Fruit fly (Drosophila melanogaster): Measurements from ENCODE around the gene meng.

Gene meng

dm6 chr2L:6716921-6717320, 25.4 kb upstream of the meng start:
- peak; percentile 31; the same call in 1 of the 3 replicates for TF ChIP-seq ci (GFP tag; IDR thresholded peaks at IDR 0.05)
- TF ChIP-seq CG6791 (GFP tag; IDR thresholded peaks at IDR 0.05; ENCODE audit: partially characterized antibody): 0 out of 3 replicates have a peak, but pooled peaks have one; percentile 16
- 0 out of 3 replicates have a peak, but pooled peaks have one; percentile 22 for TF ChIP-seq mld (GFP tag; IDR thresholded peaks at IDR 0.05; ENCODE audit: partially characterized antibody)
- no peak for TF ChIP-seq crol (GFP tag; IDR thresholded peaks at IDR 0.05)
- peak; percentile 24 for TF ChIP-seq ftz-f1 (GFP tag; optimal IDR thresholded peaks at IDR 0.05)
- peak; percentile 64; the same call in 1 of the 2 replicates for TF ChIP-seq CG17612 (GFP tag; IDR thresholded peaks at IDR 0.05)
- no peak for TF ChIP-seq CG11695 (GFP tag; IDR thresholded peaks at IDR 0.05)
- TF ChIP-seq CTCF (GFP tag; optimal IDR thresholded peaks at IDR 0.05): peak; percentile 6
- peak; percentile 29 for TF ChIP-seq CG17802 (tag; optimal IDR thresholded peaks at IDR 0.05)
- no peak for TF ChIP-seq CG6854 (GFP tag; optimal IDR thresholded peaks at IDR 0.05)
- TF ChIP-seq Xbp1 (GFP tag; optimal IDR thresholded peaks at IDR 0.05): no peak

dm6 chr2L:6717460-6717859, 24.8 kb upstream of the meng start, which contains the start of gene Aatf:
Aatf (plus strand) TSS chr2L:6717625.
- TF ChIP-seq hbn (GFP tag; IDR thresholded peaks at IDR 0.05; ENCODE audit: partially characterized antibody) (peak; percentile 85), sens (GFP tag) (peak; percentile 77), Dll (GFP tag; IDR thresholded peaks at IDR 0.05; ENCODE audit: partially characterized antibody) (peak; percentile 89), MESR4 (GFP tag; optimal IDR thresholded peaks at IDR 0.05) (peak; percentile 92), CG17186 (GFP tag; optimal IDR thresholded peaks at IDR 0.05) (peak; percentile 72), CG10267 (tag; optimal IDR thresholded peaks at IDR 0.05) (peak; percentile 50), CG2120 (GFP tag; optimal IDR thresholded peaks at IDR 0.05) (peak; percentile 7), CG6791 (GFP tag; IDR thresholded peaks at IDR 0.05; ENCODE audit: partially characterized antibody) (peak; percentile 78), CG34422 (GFP tag; IDR thresholded peaks at IDR 0.05) (peak; percentile 45; the same call in 1 of the 3 replicates), pan (optimal IDR thresholded peaks at IDR 0.05) (no peak), pan (GFP tag; optimal IDR thresholded peaks at IDR 0.05 in 1 of 2, IDR thresholded peaks at IDR 0.05 in 1 of 2) (peak in 1 of 2 experiments; percentile 21), Dad (GFP tag; optimal IDR thresholded peaks at IDR 0.05) (no peak), knrl (GFP tag; IDR thresholded peaks at IDR 0.05; ENCODE audit: partially characterized antibody) (peak; percentile 80), HmgZ (tag; optimal IDR thresholded peaks at IDR 0.05) (peak; percentile 32), Opbp (GFP tag; IDR thresholded peaks at IDR 0.05; ENCODE audit: partially characterized antibody) (peak; percentile 82; the same call in 2 of the 3 replicates), Doc3 (GFP tag; IDR thresholded peaks at IDR 0.05; ENCODE audit: partially characterized antibody) (peak; percentile 74), E2f2 (GFP tag; IDR thresholded peaks at IDR 0.05) (peak; percentile 99), usp (GFP tag; optimal IDR thresholded peaks at IDR 0.05) (no peak), gfzf (GFP tag; optimal IDR thresholded peaks at IDR 0.05) (peak; percentile 64), CG3847 (GFP tag; IDR thresholded peaks at IDR 0.05) (peak; percentile 36; the same call in 1 of the 2 replicates), Sin3A (optimal IDR thresholded peaks at IDR 0.05) (peak; percentile 21), CG15696 (tag; optimal IDR thresholded peaks at IDR 0.05) (no peak), trem (tag; optimal IDR thresholded peaks at IDR 0.05) (peak; percentile 58), CG17829 (tag; optimal IDR thresholded peaks at IDR 0.05) (peak; percentile 22), zen2 (GFP tag; IDR thresholded peaks at IDR 0.05; ENCODE audit: partially characterized antibody) (peak; percentile 77), sna (GFP tag; IDR thresholded peaks at IDR 0.05; ENCODE audit: partially characterized antibody) (peak; percentile 76), CG2712 (tag; optimal IDR thresholded peaks at IDR 0.05) (peak; percentile 14), ERR (GFP tag; optimal IDR thresholded peaks at IDR 0.05) (no peak), CG1603 (tag; optimal IDR thresholded peaks at IDR 0.05) (peak; percentile 64), unc-4 (GFP tag; IDR thresholded peaks at IDR 0.05; ENCODE audit: partially characterized antibody) (peak; percentile 89), CG12391 (tag; optimal IDR thresholded peaks at IDR 0.05) (no peak), Atf-2 (GFP tag; optimal IDR thresholded peaks at IDR 0.05) (no peak), CG14860 (GFP tag; IDR thresholded peaks at IDR 0.05; ENCODE audit: partially characterized antibody) (peak; percentile 59; the same call in 2 of the 3 replicates), CG16813 (GFP tag; IDR thresholded peaks at IDR 0.05; ENCODE audit: partially characterized antibody) (peak; percentile 79), Dref (GFP tag; IDR thresholded peaks at IDR 0.05) (peak; percentile 90), CG2129 (GFP tag; IDR thresholded peaks at IDR 0.05; ENCODE audit: partially characterized antibody) (peak; percentile 85), maf-S (GFP tag; optimal IDR thresholded peaks at IDR 0.05) (no peak), Ets97D (GFP tag; optimal IDR thresholded peaks at IDR 0.05) (peak; percentile 8), Dp (GFP tag; optimal IDR thresholded peaks at IDR 0.05) (peak; percentile 96)
